Worm (Caenorhabditis elegans) whole organism, late embryonic: ENCODE data around the gene C14A4.13.

Experiments
- C38D4.7 ChIP-seq: fragments of 200-800 bp; sonication (Bioruptor generic); optimal IDR thresholded peaks from 2 replicates; lab custom pipeline; 2018; ENCODE audit warnings: mild to moderate bottlenecking, missing genetic modification characterization, moderate library complexity, missing compliant biosample characterization
- ama-1 ChIP-seq: fragments of 150-350 bp; optimal IDR thresholded peaks from 2 replicates; lab custom pipeline; 2014
- ceh-18 ChIP-seq: sonication (generic microtip); optimal IDR thresholded peaks from 2 replicates; lab custom pipeline; 2016; ENCODE audit warnings: missing genetic modification characterization, missing compliant biosample characterization
- ceh-22 ChIP-seq: sonication (generic microtip); optimal IDR thresholded peaks from 2 replicates; lab custom pipeline; 2017; ENCODE audit warnings: missing biosample characterization, missing genetic modification characterization
- ceh-31 ChIP-seq: sonication (generic microtip); optimal IDR thresholded peaks from 2 replicates; lab custom pipeline; 2016; ENCODE audit warnings: missing genetic modification characterization, missing compliant biosample characterization
- ceh-9 ChIP-seq: sonication (generic microtip); optimal IDR thresholded peaks from 2 replicates; lab custom pipeline; 2016; ENCODE audit warnings: mild to moderate bottlenecking, missing genetic modification characterization, inconsistent platforms, missing compliant biosample characterization
- lin-11 ChIP-seq: fragments of 200-800 bp; sonication (Bioruptor generic); optimal IDR thresholded peaks from 2 replicates; lab custom pipeline; 2018; ENCODE audit warnings: mild to moderate bottlenecking, missing genetic modification characterization, missing compliant biosample characterization
- nfya-1 ChIP-seq: sonication (generic microtip); optimal IDR thresholded peaks from 2 replicates; lab custom pipeline; 2017; ENCODE audit warnings: missing genetic modification characterization, mild to moderate bottlenecking, missing compliant biosample characterization, antibody characterized with exemption, moderate library complexity
- nhr-11 ChIP-seq: fragments of 150-350 bp; optimal IDR thresholded peaks from 2 replicates; lab custom pipeline; 2014; ENCODE audit warnings: missing biosample characterization, missing genetic modification characterization
- tbx-2 ChIP-seq: sonication (generic microtip); optimal IDR thresholded peaks from 2 replicates; lab custom pipeline; 2016; ENCODE audit warnings: missing genetic modification characterization, missing compliant biosample characterization
- unc-42 ChIP-seq: sonication (generic microtip); optimal IDR thresholded peaks from 2 replicates; lab custom pipeline; 2016; ENCODE audit warnings: missing genotype, missing genetic modification characterization, missing compliant biosample characterization

ce11 chrII:10621965-10622364 lies 3.7 kb downstream of the C14A4.13 start, which contains the start of gene cutl-9:
- TF ChIP-seq nhr-11 (tag; lab: Kevin White, UChicago) = no peak
- no peak for TF ChIP-seq ceh-18
- TF ChIP-seq lin-11 = no peak
- no peak for TF ChIP-seq ceh-31 (tag; lab: Kevin White, UChicago)
- no peak for TF ChIP-seq unc-42 (tag; lab: Kevin White, UChicago)
- no peak for TF ChIP-seq ceh-22 (tag; lab: Kevin White, UChicago)
- TF ChIP-seq tbx-2 (tag; lab: Kevin White, UChicago) = no peak
- no peak for TF ChIP-seq ceh-9 (tag; lab: Kevin White, UChicago)
- no peak for TF ChIP-seq nfya-1
- TF ChIP-seq C38D4.7 = no peak
- TF ChIP-seq ama-1 (lab: Kevin White, UChicago) = no peak
